Fruit fly (Drosophila melanogaster): ENCODE measurements around the gene CG42822.

CG42822 gene

DNA sequence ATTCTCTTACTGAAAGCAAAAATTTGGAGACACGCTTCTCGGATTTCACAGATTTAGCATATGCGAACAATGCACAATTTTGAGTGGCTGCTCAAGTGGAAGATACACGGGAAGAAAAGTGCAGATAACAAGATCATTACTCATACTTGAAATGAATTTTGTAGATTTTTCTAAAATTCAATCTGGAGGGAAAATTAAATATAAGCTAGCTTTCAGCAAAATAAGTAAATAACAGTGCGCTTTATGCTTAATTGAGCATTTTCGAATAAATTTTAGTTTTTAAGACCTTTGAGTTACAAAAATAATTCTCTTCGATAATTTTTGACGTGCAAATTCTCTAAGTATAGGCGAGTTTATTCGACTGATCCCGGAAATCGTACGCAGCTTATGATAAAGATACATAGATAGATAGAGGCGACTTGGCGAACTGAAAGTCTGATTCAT is 13.0 kb upstream of the CG42822 start (continued):
- peak; percentile 39 for TF ChIP-seq CG3032 (tag; optimal IDR thresholded peaks at IDR 0.05)
- peak; percentile 17 for TF ChIP-seq CG16779 (tag; optimal IDR thresholded peaks at IDR 0.05)
- TF ChIP-seq CG15336 (GFP tag; IDR thresholded peaks at IDR 0.05): peak; percentile 48
- peak; percentile 49 for TF ChIP-seq Ets21C (GFP tag; optimal IDR thresholded peaks at IDR 0.05)
- TF ChIP-seq eg (GFP tag; IDR thresholded peaks at IDR 0.05): 0 out of 3 replicates have a peak, but pooled peaks have one; percentile 40
- no peak for TF ChIP-seq fd59A (GFP tag; optimal IDR thresholded peaks at IDR 0.05)
- peak; percentile 69 for TF ChIP-seq CG32006 (GFP tag; optimal IDR thresholded peaks at IDR 0.05)
- no peak for TF ChIP-seq vri (GFP tag; optimal IDR thresholded peaks at IDR 0.05)
- no peak for TF ChIP-seq Eip93F (GFP tag; optimal IDR thresholded peaks at IDR 0.05)
- TF ChIP-seq CG8119 (GFP tag; IDR thresholded peaks at IDR 0.05): peak; percentile 54; the same call in 1 of the 3 replicates
- peak; percentile 44 to 67 for TF ChIP-seq ss (GFP tag; optimal IDR thresholded peaks at IDR 0.05)
- TF ChIP-seq CG6163 (GFP tag; IDR thresholded peaks at IDR 0.05): peak; percentile 75
- TF ChIP-seq CG11294 (GFP tag; IDR thresholded peaks at IDR 0.05): no peak; the same call in 1 of the 2 replicates
- TF ChIP-seq achi (GFP tag; optimal IDR thresholded peaks at IDR 0.05): peak; percentile 52
- TF ChIP-seq CG6854 (GFP tag; optimal IDR thresholded peaks at IDR 0.05): peak; percentile 29
- TF ChIP-seq CG11902 (GFP tag; optimal IDR thresholded peaks at IDR 0.05): peak; percentile 73
- TF ChIP-seq CG9139 (GFP tag; optimal IDR thresholded peaks at IDR 0.05): no peak
- peak; percentile 29 for TF ChIP-seq CG8632 (GFP tag; optimal IDR thresholded peaks at IDR 0.05)
- TF ChIP-seq spab (GFP tag; optimal IDR thresholded peaks at IDR 0.05): peak; percentile 64
- peak; percentile 20 for TF ChIP-seq fd85E (GFP tag; optimal IDR thresholded peaks at IDR 0.05)
- peak; percentile 50 for TF ChIP-seq Hr39 (GFP tag; optimal IDR thresholded peaks at IDR 0.05)
- no peak for TF ChIP-seq CG8319 (GFP tag; optimal IDR thresholded peaks at IDR 0.05)
- peak; percentile 69 for TF ChIP-seq dsx (GFP tag; optimal IDR thresholded peaks at IDR 0.05; ENCODE audit: poor library complexity, severe bottlenecking)
- TF ChIP-seq CG10631 (GFP tag; optimal IDR thresholded peaks at IDR 0.05): peak; percentile 63
- TF ChIP-seq Smox (GFP tag; optimal IDR thresholded peaks at IDR 0.05): peak; percentile 39

DNA sequence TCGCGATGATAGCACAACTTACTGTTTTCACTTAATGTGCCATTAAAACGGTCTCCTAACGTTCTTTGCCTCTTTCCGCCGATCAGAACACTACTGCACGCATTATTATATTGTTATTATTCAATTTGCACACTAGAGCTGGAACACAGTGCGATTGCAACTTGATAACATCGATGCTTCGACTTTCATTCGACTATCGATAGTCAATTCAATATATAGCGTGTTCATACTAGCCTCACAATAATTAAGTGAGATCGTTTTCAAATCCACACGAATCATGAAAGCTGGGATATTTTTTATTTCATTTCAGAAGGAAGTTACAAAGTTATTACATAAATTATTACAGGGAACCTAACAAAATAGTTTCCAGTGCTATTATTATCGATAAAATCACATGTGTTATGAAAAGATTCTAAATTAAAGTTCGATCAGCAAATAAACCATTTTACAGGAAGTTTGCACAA is 12.4 kb upstream of the CG42822 start:
- TF ChIP-seq CG31627 (GFP tag; optimal IDR thresholded peaks at IDR 0.05) (peak; percentile 46), CG3032 (tag; optimal IDR thresholded peaks at IDR 0.05) (peak; percentile 24), Eip75B (GFP tag; optimal IDR thresholded peaks at IDR 0.05) (peak; percentile 22), Smox (GFP tag; optimal IDR thresholded peaks at IDR 0.05) (peak; percentile 57), lz (GFP tag; optimal IDR thresholded peaks at IDR 0.05) (peak; percentile 53), CG10631 (GFP tag; optimal IDR thresholded peaks at IDR 0.05) (peak; percentile 28), CG6276 (GFP tag; optimal IDR thresholded peaks at IDR 0.05) (no peak), fkh (GFP tag; optimal IDR thresholded peaks at IDR 0.05) (peak; percentile 67), esn (GFP tag; optimal IDR thresholded peaks at IDR 0.05) (peak; percentile 44), dsx (GFP tag; optimal IDR thresholded peaks at IDR 0.05; ENCODE audit: poor library complexity, severe bottlenecking) (no peak), fd85E (GFP tag; optimal IDR thresholded peaks at IDR 0.05) (no peak), Sox102F (GFP tag; optimal IDR thresholded peaks at IDR 0.05) (peak; percentile 14), Met (GFP tag; optimal IDR thresholded peaks at IDR 0.05) (peak; percentile 41), acj6 (GFP tag; optimal IDR thresholded peaks at IDR 0.05) (peak; percentile 23), Sox14 (GFP tag; optimal IDR thresholded peaks at IDR 0.05) (peak; percentile 54), Hr4 (GFP tag; optimal IDR thresholded peaks at IDR 0.05) (peak; percentile 74), CG10669 (GFP tag; optimal IDR thresholded peaks at IDR 0.05) (no peak), CG15336 (GFP tag; IDR thresholded peaks at IDR 0.05) (peak; percentile 53), Ets21C (GFP tag; optimal IDR thresholded peaks at IDR 0.05) (peak; percentile 20), eg (GFP tag; IDR thresholded peaks at IDR 0.05) (peak; percentile 70), dac (GFP tag; optimal IDR thresholded peaks at IDR 0.05) (no peak), pdm3 (GFP tag; optimal IDR thresholded peaks at IDR 0.05) (peak; percentile 60), achi (GFP tag; optimal IDR thresholded peaks at IDR 0.05) (peak; percentile 28), CG6792 (GFP tag; optimal IDR thresholded peaks at IDR 0.05) (no peak), Sox15 (GFP tag; optimal IDR thresholded peaks at IDR 0.05) (no peak), CG32006 (GFP tag; optimal IDR thresholded peaks at IDR 0.05) (peak; percentile 56), Gug (GFP tag; IDR thresholded peaks at IDR 0.05) (no peak), OdsH (GFP tag; optimal IDR thresholded peaks at IDR 0.05) (peak; percentile 45), vri (GFP tag; optimal IDR thresholded peaks at IDR 0.05) (peak; percentile 92), topi (GFP tag; optimal IDR thresholded peaks at IDR 0.05) (peak; percentile 10), Eip78C (GFP tag) (peak; percentile 50), Hr39 (GFP tag; optimal IDR thresholded peaks at IDR 0.05) (peak; percentile 51), cyc (GFP tag; optimal IDR thresholded peaks at IDR 0.05) (no peak)
